Worm (Caenorhabditis elegans): ENCODE data around the gene clec-149.

The clec-149 gene

DNA sequence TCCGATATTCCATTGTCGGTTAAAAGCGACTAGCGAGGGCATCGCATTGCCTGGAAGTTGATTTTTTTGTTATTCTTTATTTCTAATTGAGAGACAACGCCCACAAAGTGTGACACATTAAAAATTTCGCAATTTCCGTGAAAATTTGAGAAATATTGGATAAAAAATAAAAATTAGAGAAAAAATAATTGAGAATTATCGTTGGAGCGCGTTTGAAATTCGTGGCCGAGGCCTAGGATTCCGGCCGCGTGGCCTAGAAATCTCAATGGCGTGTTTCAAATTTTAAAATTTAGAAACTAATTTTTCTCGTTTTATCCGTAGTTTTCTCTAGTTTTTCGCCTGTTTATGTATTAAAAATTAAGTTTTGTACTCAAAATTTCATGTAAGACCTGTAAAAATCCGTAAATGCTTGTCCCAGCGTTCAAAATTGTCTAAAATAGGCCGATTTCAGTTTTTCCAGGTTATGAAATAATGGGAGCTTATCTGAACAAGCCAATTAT, 39.7 kb upstream of the clec-149 start, which contains the start of the genes dagl-2 and ppm-1.G (continued):
- TF ChIP-seq che-1 (tag; optimal IDR thresholded peaks at IDR 0.05) (no peak), sdc-2 (tag; optimal IDR thresholded peaks at IDR 0.05) (peak; percentile 23), pha-2 (tag; optimal IDR thresholded peaks at IDR 0.05) (no peak), K09A11.1 (tag; optimal IDR thresholded peaks at IDR 0.05; ENCODE audit: insufficient read depth) (no peak), hlh-15 (tag; optimal IDR thresholded peaks at IDR 0.05) (no peak), K02D7.2 (tag; optimal IDR thresholded peaks at IDR 0.05) (no peak), syd-9 (tag; optimal IDR thresholded peaks at IDR 0.05) (no peak), hlh-13 (GFP tag; optimal IDR thresholded peaks at IDR 0.05) (no peak), dve-1 (tag; optimal IDR thresholded peaks at IDR 0.05) (no peak), fax-1 (tag; optimal IDR thresholded peaks at IDR 0.05) (peak; percentile 59), elt-2 (tag; optimal IDR thresholded peaks at IDR 0.05) (peak; percentile 71), C08G9.2 (tag; optimal IDR thresholded peaks at IDR 0.05) (peak; percentile 81), sox-4 (tag; optimal IDR thresholded peaks at IDR 0.05) (no peak), ceh-2 (tag; optimal IDR thresholded peaks at IDR 0.05) (peak; percentile 74), T23F11.4 (GFP tag; optimal IDR thresholded peaks at IDR 0.05) (no peak), gmeb-2 (tag; optimal IDR thresholded peaks at IDR 0.05) (no peak), ceh-14 (tag; optimal IDR thresholded peaks at IDR 0.05) (peak; percentile 86), nfya-1 (tag; optimal IDR thresholded peaks at IDR 0.05) (peak; percentile 42), ceh-34 (tag; optimal IDR thresholded peaks at IDR 0.05) (no peak), npax-4 (tag; optimal IDR thresholded peaks at IDR 0.05) (no peak), dmd-4 (tag; optimal IDR thresholded peaks at IDR 0.05; ENCODE audit: borderline replicate concordance) (no peak), ref-2 (tag; optimal IDR thresholded peaks at IDR 0.05) (peak; percentile 64), ceh-22 (tag; optimal IDR thresholded peaks at IDR 0.05) (no peak), C38D4.7 (GFP tag; optimal IDR thresholded peaks at IDR 0.05) (no peak), ceh-45 (GFP tag; IDR thresholded peaks at IDR 0.05) (no peak), pha-4 (tag; optimal IDR thresholded peaks at IDR 0.05) (no peak), fkh-6 (tag; optimal IDR thresholded peaks at IDR 0.05) (no peak)

DNA sequence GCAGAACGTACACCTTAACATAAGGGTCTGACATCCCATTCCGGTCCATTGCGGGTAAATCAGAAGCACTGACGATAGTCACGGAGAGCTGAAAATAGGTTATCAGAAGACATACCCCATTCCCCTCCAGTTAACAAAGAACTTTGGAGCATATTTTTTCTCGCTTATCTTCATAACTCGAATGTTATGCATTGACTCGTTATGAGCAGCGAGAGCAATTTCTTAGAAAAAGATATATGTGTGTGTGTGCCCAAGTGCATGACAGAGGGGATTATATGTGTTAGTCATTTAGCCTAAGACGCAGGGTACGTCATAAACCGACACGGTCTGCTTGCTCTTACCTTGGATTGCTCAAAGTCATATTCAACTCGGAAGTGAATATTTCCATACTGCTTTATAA, 33.4 kb upstream of the clec-149 start:
- peak; percentile 17 for TF ChIP-seq pax-1 (tag; optimal IDR thresholded peaks at IDR 0.05)
- TF ChIP-seq hlh-8 (tag; optimal IDR thresholded peaks at IDR 0.05), result no peak
- TF ChIP-seq ref-2 (tag; optimal IDR thresholded peaks at IDR 0.05), result no peak
- no peak for TF ChIP-seq ceh-19 (GFP tag; optimal IDR thresholded peaks at IDR 0.05)
- TF ChIP-seq C38D4.7 (GFP tag; optimal IDR thresholded peaks at IDR 0.05), result no peak

DNA sequence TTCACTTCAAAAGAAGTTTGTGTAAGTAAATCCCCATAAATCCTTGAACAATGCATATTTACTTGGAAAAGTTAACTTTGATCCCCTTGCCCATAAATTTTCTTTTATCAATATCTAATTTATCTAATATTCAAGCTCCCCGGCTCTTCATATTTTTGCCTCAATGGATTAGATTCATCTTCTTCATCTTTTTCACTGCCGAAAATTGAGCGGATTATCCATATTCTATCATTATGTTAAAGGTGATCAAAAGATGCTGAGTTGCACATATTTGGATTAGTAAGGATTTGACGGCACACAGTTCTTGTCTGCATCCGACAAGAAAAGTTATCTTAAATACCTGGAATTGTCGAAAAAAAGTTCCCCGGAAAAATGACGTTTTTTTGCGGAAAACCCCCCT, 32.4 kb upstream of the clec-149 start:
- TF ChIP-seq ceh-34 (tag; optimal IDR thresholded peaks at IDR 0.05) (no peak), madf-2 (tag; optimal IDR thresholded peaks at IDR 0.05) (no peak), odd-2 (tag; optimal IDR thresholded peaks at IDR 0.05) (no peak), sox-4 (tag; optimal IDR thresholded peaks at IDR 0.05) (no peak), fkh-10 (GFP tag; optimal IDR thresholded peaks at IDR 0.05) (no peak), ceh-48 (tag; optimal IDR thresholded peaks at IDR 0.05) (no peak), gmeb-2 (tag; optimal IDR thresholded peaks at IDR 0.05) (no peak), che-1 (tag; optimal IDR thresholded peaks at IDR 0.05) (no peak), hlh-15 (tag; optimal IDR thresholded peaks at IDR 0.05) (no peak), ceh-31 (tag; optimal IDR thresholded peaks at IDR 0.05) (no peak), eyg-1 (tag; optimal IDR thresholded peaks at IDR 0.05) (no peak), ahr-1 (tag; optimal IDR thresholded peaks at IDR 0.05) (no peak), pax-1 (tag; optimal IDR thresholded peaks at IDR 0.05) (no peak), K02D7.2 (tag; optimal IDR thresholded peaks at IDR 0.05) (no peak), hlh-30 (tag; optimal IDR thresholded peaks at IDR 0.05; ENCODE audit: insufficient read depth) (no peak)

All from whole organism, late embryonic.